Worm (Caenorhabditis elegans) whole organism, late embryonic: ENCODE data around the gene C47E8.9.

ENCODE experiments used
- C08G9.2 ChIP-seq: sonication (generic microtip); optimal IDR thresholded peaks from 2 replicates; lab custom pipeline; 2016; ENCODE audit warnings: mild to moderate bottlenecking, missing genetic modification characterization, moderate library complexity, missing compliant biosample characterization
- K09A11.1 ChIP-seq: sonication (generic microtip); optimal IDR thresholded peaks from 2 replicates; lab custom pipeline; 2017; ENCODE audit warnings: antibody characterized with exemption, mild to moderate bottlenecking, missing genetic modification characterization, missing compliant biosample characterization; ENCODE audit not compliant: insufficient read depth
- T23F11.4 ChIP-seq: fragments of 200-800 bp; sonication (Bioruptor generic); optimal IDR thresholded peaks from 2 replicates; lab custom pipeline; 2018; ENCODE audit warnings: mild to moderate bottlenecking, missing genetic modification characterization, missing compliant biosample characterization
- Y22D7AL.16 ChIP-seq: sonication (generic microtip); optimal IDR thresholded peaks from 2 replicates; lab custom pipeline; 2016; ENCODE audit warnings: missing genetic modification characterization, missing compliant biosample characterization
- ahr-1 ChIP-seq: sonication (generic microtip); optimal IDR thresholded peaks from 2 replicates; lab custom pipeline; 2016; ENCODE audit warnings: missing genetic modification characterization, missing compliant biosample characterization
- ceh-19 ChIP-seq: fragments of 200-800 bp; sonication (Bioruptor generic); optimal IDR thresholded peaks from 2 replicates; lab custom pipeline; 2018; ENCODE audit warnings: mild to moderate bottlenecking, missing genetic modification characterization, missing compliant biosample characterization
- ceh-2 ChIP-seq: sonication (generic microtip); optimal IDR thresholded peaks from 2 replicates; lab custom pipeline; 2016; ENCODE audit warnings: missing genotype, missing genetic modification characterization, missing compliant biosample characterization
- ceh-22 ChIP-seq: sonication (generic microtip); optimal IDR thresholded peaks from 2 replicates; lab custom pipeline; 2017; ENCODE audit warnings: missing biosample characterization, missing genetic modification characterization
- ceh-24 ChIP-seq: sonication (generic microtip); optimal IDR thresholded peaks from 2 replicates; lab custom pipeline; 2016; ENCODE audit warnings: mild to moderate bottlenecking, missing genetic modification characterization, missing compliant biosample characterization
- ceh-30 ChIP-seq: fragments of 150-350 bp; optimal IDR thresholded peaks from 2 replicates; lab custom pipeline; 2014; ENCODE audit warnings: missing biosample characterization, missing genetic modification characterization
- ceh-34 ChIP-seq: sonication (generic microtip); optimal IDR thresholded peaks from 2 replicates; lab custom pipeline; 2016; ENCODE audit warnings: mild to moderate bottlenecking, missing genetic modification characterization, missing compliant biosample characterization
- ceh-9 ChIP-seq: sonication (generic microtip); optimal IDR thresholded peaks from 2 replicates; lab custom pipeline; 2016; ENCODE audit warnings: mild to moderate bottlenecking, missing genetic modification characterization, inconsistent platforms, missing compliant biosample characterization
- dve-1 ChIP-seq: sonication (generic microtip); optimal IDR thresholded peaks from 2 replicates; lab custom pipeline; 2017; ENCODE audit warnings: antibody characterized with exemption, mild to moderate bottlenecking, missing genetic modification characterization, missing compliant biosample characterization
- elt-2 ChIP-seq: sonication (generic microtip); optimal IDR thresholded peaks from 2 replicates; lab custom pipeline; 2016; ENCODE audit warnings: missing genetic modification reagents, missing genetic modification characterization, missing compliant biosample characterization
- eyg-1 ChIP-seq: sonication (generic microtip); optimal IDR thresholded peaks from 2 replicates; lab custom pipeline; 2016; ENCODE audit warnings: missing genotype, missing genetic modification characterization, missing compliant biosample characterization
- fax-1 ChIP-seq: sonication (generic microtip); optimal IDR thresholded peaks from 2 replicates; lab custom pipeline; 2016; ENCODE audit warnings: missing genotype, missing genetic modification characterization, missing compliant biosample characterization
- fkh-10 ChIP-seq: fragments of 150-350 bp; optimal IDR thresholded peaks from 2 replicates; lab custom pipeline; 2014; ENCODE audit warnings: missing biosample characterization, missing genetic modification reagents, missing genetic modification characterization
- gmeb-2 ChIP-seq: sonication (generic microtip); optimal IDR thresholded peaks from 2 replicates; lab custom pipeline; 2016; ENCODE audit warnings: missing genetic modification characterization, inconsistent platforms, missing compliant biosample characterization
- hlh-13 ChIP-seq: fragments of 200-800 bp; sonication (Bioruptor generic); optimal IDR thresholded peaks from 2 replicates; lab custom pipeline; 2018; ENCODE audit warnings: mild to moderate bottlenecking, missing genetic modification characterization, missing compliant biosample characterization
- hlh-6 ChIP-seq: sonication (generic microtip); optimal IDR thresholded peaks from 2 replicates; lab custom pipeline; 2016; ENCODE audit warnings: missing genotype, missing genetic modification characterization, missing compliant biosample characterization
- lim-6 ChIP-seq: sonication (generic microtip); optimal IDR thresholded peaks from 2 replicates; lab custom pipeline; 2016; ENCODE audit warnings: missing genetic modification characterization, missing compliant biosample characterization
- nhr-11 ChIP-seq: fragments of 150-350 bp; optimal IDR thresholded peaks from 2 replicates; lab custom pipeline; 2014; ENCODE audit warnings: missing biosample characterization, missing genetic modification characterization
- npax-4 ChIP-seq: sonication (generic microtip); optimal IDR thresholded peaks from 2 replicates; lab custom pipeline; 2016; ENCODE audit warnings: missing genetic modification characterization, missing compliant biosample characterization
- odd-2 ChIP-seq: sonication (generic microtip); optimal IDR thresholded peaks from 2 replicates; lab custom pipeline; 2017; ENCODE audit warnings: antibody characterized with exemption, mild to moderate bottlenecking, missing genetic modification characterization, missing compliant biosample characterization
- pag-3 ChIP-seq: sonication (generic microtip); optimal IDR thresholded peaks from 2 replicates; lab custom pipeline; 2016; ENCODE audit warnings: missing compliant biosample characterization, missing genetic modification characterization, borderline replicate concordance
- pat-9 ChIP-seq: fragments of 200-800 bp; sonication (Bioruptor generic); optimal IDR thresholded peaks from 2 replicates; lab custom pipeline; 2018; ENCODE audit warnings: mild to moderate bottlenecking, missing genetic modification characterization, moderate library complexity, missing compliant biosample characterization
- pax-1 ChIP-seq: fragments of 150-350 bp; optimal IDR thresholded peaks from 2 replicates; lab custom pipeline; 2014; ENCODE audit warnings: missing biosample characterization, missing genetic modification characterization
- pha-2 ChIP-seq: sonication (generic microtip); optimal IDR thresholded peaks from 2 replicates; lab custom pipeline; 2017; ENCODE audit warnings: mild to moderate bottlenecking, missing genetic modification characterization, missing compliant biosample characterization
- pqm-1 ChIP-seq: sonication (generic microtip); optimal IDR thresholded peaks from 2 replicates; lab custom pipeline; 2016; ENCODE audit warnings: missing genetic modification characterization, missing compliant biosample characterization
- rnt-1 ChIP-seq: sonication (generic microtip); optimal IDR thresholded peaks from 2 replicates; lab custom pipeline; 2016; ENCODE audit warnings: missing genetic modification characterization, missing compliant biosample characterization
- sox-2 ChIP-seq: fragments of 200-800 bp; sonication (Bioruptor generic); IDR thresholded peaks from 2 replicates; pipeline ENCODE4 v1.3.6; 2022; ENCODE audit warnings: missing genetic modification reagents, missing genetic modification characterization, missing compliant biosample characterization
- sox-4 ChIP-seq: sonication (generic microtip); optimal IDR thresholded peaks from 2 replicates; lab custom pipeline; 2017; ENCODE audit warnings: mild to moderate bottlenecking, missing genetic modification characterization, inconsistent platforms, missing compliant biosample characterization
- tbx-7 ChIP-seq: sonication (generic microtip); optimal IDR thresholded peaks from 2 replicates; lab custom pipeline; 2016; ENCODE audit warnings: missing genotype, missing genetic modification characterization, missing compliant biosample characterization
- ztf-16 ChIP-seq: sonication (generic microtip); optimal IDR thresholded peaks from 2 replicates; lab custom pipeline; 2017; ENCODE audit warnings: missing genetic modification characterization, missing compliant biosample characterization

C47E8.9 gene

DNA sequence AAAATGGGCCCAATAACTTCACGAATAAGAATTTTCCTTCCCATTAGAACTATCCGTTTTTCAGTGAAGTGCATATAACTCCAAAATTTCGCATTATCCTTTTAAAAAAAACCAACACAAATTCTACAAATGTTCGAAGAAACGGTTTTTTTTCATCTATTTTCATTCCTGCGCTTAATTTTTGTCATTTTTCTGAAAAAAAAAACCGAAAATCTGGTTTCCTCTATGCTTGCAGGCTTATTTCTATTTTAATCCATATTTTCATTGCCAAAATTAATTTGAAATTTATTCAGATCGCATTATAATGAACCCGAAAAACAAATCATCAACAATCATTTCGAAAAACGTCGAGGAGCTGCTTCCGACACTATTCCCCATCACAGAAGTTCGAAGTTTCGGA lies 35.6 kb downstream of the C47E8.9 start, which contains the start of gene set-5:
TSS of gene set-5 (plus strand) at position 301 of the 400 bp plus-strand sequence.
- TF ChIP-seq pqm-1 = no peak

DNA sequence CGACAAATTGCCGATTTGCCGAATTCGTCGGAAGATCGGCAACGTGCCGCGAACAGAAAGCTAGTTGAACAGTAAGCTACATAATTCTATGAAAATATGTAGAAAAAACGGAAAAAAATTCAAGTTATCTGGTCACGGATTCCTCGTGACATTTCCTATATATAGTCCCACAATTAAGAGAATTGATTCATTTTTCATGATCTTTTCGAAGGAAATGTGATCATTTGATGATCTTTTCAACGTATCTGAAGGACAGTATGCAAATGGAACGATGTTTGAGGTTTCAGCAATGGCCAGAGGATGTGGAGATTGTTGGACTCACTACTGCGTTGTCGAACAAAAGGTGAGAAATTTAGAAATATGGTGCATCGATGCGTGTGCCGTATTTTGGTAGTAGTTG lies 44.9 kb downstream of the C47E8.9 start, which contains the start of gene R08A2.9:
TSS of gene R08A2.9 (plus strand) at position 301 of the 400 bp plus-strand sequence.
- TF ChIP-seq hlh-6 (tag; lab: Kevin White, UChicago) (no peak), lim-6 (tag; lab: Kevin White, UChicago) (no peak), pag-3 (tag; lab: Kevin White, UChicago) (no peak), ceh-9 (no peak), elt-2 (no peak), ceh-2 (tag; lab: Kevin White, UChicago) (no peak), rnt-1 (tag; lab: Kevin White, UChicago) (no peak), dve-1 (tag; lab: Kevin White, UChicago) (no peak), fax-1 (no peak), nhr-11 (tag; lab: Kevin White, UChicago) (no peak)

DNA sequence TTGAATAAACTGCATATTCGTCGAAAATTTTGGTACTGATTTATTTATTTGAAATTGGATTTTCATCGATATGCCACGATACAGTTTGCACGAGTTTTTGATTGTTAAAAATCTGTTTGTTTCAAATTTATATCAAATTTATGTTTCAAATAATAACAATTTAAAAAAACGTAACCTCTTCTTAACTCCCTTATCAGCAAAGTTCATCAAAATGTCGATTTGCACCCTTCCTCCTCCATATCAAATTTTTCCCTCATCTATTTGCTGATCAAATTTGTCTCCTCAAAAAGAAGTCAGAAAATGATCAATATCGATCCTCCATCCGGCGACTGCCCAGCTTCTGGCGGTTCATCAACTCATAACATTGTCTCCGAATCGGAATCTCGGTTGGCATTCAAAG lies 48.0 kb downstream of the C47E8.9 start, which contains the start of gene ssp-33:
TSS of gene ssp-33 (plus strand) at position 301 of the 400 bp plus-strand sequence.
- TF ChIP-seq C08G9.2 (tag; lab: Kevin White, UChicago) (no peak), hlh-13 (GFP tag; lab: Kevin White, UChicago) (no peak), pag-3 (tag; lab: Kevin White, UChicago) (no peak), nhr-11 (tag; lab: Kevin White, UChicago) (no peak), Y22D7AL.16 (tag; lab: Kevin White, UChicago) (no peak), dve-1 (tag; lab: Kevin White, UChicago) (no peak), gmeb-2 (tag; lab: Kevin White, UChicago) (no peak), pha-2 (no peak), rnt-1 (tag; lab: Kevin White, UChicago) (no peak), K09A11.1 (tag; lab: Kevin White, UChicago) (no peak), odd-2 (no peak), pat-9 (tag; lab: Kevin White, UChicago) (no peak), fkh-10 (GFP tag; lab: Kevin White, UChicago) (no peak), T23F11.4 (no peak)

DNA sequence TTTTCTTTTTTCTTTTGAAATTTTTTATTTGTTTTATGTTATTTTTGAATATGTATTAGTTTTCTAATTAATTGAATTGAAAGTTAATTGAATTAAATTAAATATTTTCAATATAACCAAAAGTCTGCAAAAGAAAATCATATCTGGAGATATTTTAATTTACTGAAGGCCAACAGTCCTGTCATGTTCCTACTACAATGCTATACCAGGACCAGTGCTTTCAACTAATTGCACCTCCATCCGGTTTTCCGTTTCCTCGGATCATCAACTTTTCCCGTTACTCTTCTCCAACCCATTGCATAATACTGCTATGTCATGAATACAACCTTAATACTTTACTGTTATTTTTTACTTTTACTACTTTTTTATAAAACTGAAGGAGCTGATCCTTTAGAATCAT lies 49.2 kb downstream of the C47E8.9 start, which contains the start of gene R08A2.5:
TSS of gene R08A2.5 (plus strand) at position 301 of the 400 bp plus-strand sequence.
- TF ChIP-seq npax-4 (no peak), ceh-34 (no peak), hlh-6 (tag; lab: Kevin White, UChicago) (no peak), ceh-30 (tag; lab: Kevin White, UChicago) (no peak)

DNA sequence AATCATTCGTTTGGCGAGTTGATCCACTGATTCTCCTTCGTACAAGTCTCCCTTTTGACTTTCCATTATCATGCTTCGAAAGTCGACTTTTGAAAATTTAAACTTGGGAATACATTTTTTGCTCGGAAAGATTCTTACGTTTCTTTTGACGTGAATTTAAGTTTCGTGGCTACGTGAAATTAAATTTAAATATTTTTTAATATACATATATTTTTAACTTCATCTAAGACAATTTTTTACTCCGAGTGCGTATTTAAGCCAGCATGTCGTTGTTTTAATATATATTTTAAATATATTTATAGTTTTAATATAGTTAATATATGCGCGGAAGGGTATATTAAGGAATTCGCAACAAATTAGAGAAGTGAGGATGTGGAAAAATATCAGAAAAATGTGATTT lies 52.5 kb downstream of the C47E8.9 start, which contains the start of gene R08A2.2:
TSS of gene R08A2.2 (minus strand) at position 101 of the 400 bp plus-strand sequence.
- no peak for TF ChIP-seq ceh-22 (tag; lab: Kevin White, UChicago)
- no peak for TF ChIP-seq ceh-9
- no peak for TF ChIP-seq C08G9.2 (tag; lab: Kevin White, UChicago)
- no peak for TF ChIP-seq tbx-7
- no peak for TF ChIP-seq ceh-24 (tag; lab: Kevin White, UChicago)
- no peak for TF ChIP-seq sox-4
- TF ChIP-seq eyg-1 = no peak
- TF ChIP-seq npax-4 = no peak
- no peak for TF ChIP-seq hlh-6 (tag; lab: Kevin White, UChicago)
- TF ChIP-seq ceh-19 (GFP tag; lab: Kevin White, UChicago) = no peak
- no peak for TF ChIP-seq pax-1 (tag; lab: Kevin White, UChicago)
- TF ChIP-seq fkh-10 (GFP tag; lab: Kevin White, UChicago) = no peak
- TF ChIP-seq sox-2 (GFP tag; lab: Robert Waterston, UW) = no peak
- no peak for TF ChIP-seq ztf-16 (tag; lab: Kevin White, UChicago)
- no peak for TF ChIP-seq ahr-1 (tag; lab: Kevin White, UChicago)
- TF ChIP-seq, all 69 proteins: peak for 0
